Worm (Caenorhabditis elegans) whole organism, L4/young adult: Measurements from ENCODE around the gene F59A7.14.

Experiments used
- W03F9.2 ChIP-seq: fragments of 150-350 bp; optimal IDR thresholded peaks from 2 replicates; lab custom pipeline; 2014; ENCODE audit warnings: missing biosample characterization, missing genetic modification characterization
- dao-5 ChIP-seq: sonication (generic microtip); optimal IDR thresholded peaks from 2 replicates; lab custom pipeline; 2016; ENCODE audit warnings: missing genotype, missing genetic modification characterization, moderate library complexity, missing compliant biosample characterization
- him-1 ChIP-seq: sonication (generic microtip); optimal IDR thresholded peaks from 2 replicates; lab custom pipeline; 2016; ENCODE audit warnings: missing genotype, missing genetic modification reagents, missing genetic modification characterization, missing compliant biosample characterization

- TF ChIP-seq dao-5 (tag; lab: Kevin White, UChicago) (no peak), him-1 (tag; lab: Kevin White, UChicago) (no peak), W03F9.2 (no peak)
These were observed 31.8 kb upstream of the F59A7.14 start, which contains the start of gene T08B1.1 for ce11 chrV:1986954-1987353.
